Worm (Caenorhabditis elegans): ENCODE measurements around the gene math-23.

DNA sequence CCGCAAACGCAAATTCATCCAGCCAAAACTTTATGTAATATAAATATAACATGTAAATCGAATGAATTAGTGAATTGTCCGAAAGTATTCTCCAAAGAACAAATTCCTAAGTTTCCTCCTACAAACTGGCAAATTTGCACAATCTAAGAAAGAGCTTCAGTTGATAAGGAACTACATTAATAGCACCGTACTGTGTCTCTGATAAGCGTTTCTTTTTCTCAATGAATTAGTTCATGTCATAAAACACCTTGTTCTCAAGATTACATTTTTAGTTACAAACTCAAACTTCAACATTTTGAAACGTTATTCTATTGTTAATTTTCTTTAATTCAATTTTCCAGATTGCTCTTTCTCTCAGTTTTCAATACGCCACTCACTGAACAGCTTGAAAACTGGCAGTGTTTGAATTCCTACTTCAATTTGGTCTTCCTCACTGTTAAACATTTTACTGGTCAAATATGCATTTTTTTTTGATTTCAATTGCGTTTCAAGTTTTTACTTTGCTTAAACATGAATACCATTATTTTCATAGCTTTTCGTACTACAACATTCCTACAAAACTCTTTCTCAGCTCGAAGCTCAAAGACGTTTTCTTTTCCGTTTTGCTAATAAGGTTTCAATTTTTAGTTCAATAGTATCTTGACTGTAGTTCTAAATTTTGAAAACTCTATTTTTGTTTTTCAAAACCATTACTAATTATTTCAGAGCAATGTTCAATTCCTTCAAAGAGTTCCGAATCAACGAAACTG, 36.2 kb upstream of the math-23 start, which contains the start of gene math-15:
- no peak for TF ChIP-seq ceh-13 (GFP tag; optimal IDR thresholded peaks at IDR 0.05)
- no peak for TF ChIP-seq tra-4 (tag; optimal IDR thresholded peaks at IDR 0.05)
- no peak for TF ChIP-seq aly-1 (tag; optimal IDR thresholded peaks at IDR 0.05)
- TF ChIP-seq ama-1 (optimal IDR thresholded peaks at IDR 0.05), result no peak
- no peak for TF ChIP-seq pes-1 (GFP tag; IDR thresholded peaks at IDR 0.05)
- TF ChIP-seq F13C5.2 (tag; optimal IDR thresholded peaks at IDR 0.05), result no peak
- no peak for TF ChIP-seq scrt-1 (GFP tag; IDR thresholded peaks at IDR 0.05)
- no peak for TF ChIP-seq ceh-36 (tag; optimal IDR thresholded peaks at IDR 0.05)

Measured in whole organism, early embryonic.